Worm (Caenorhabditis elegans) whole organism, L1 larva: Measurements from ENCODE around the gene F26A10.2.
A peak's percentile ranks its signal among the peaks of the same experiment; 100 is the strongest.

Source experiments
- C34B4.2 ChIP-seq: sonication (generic microtip); optimal IDR thresholded peaks from 2 replicates; lab custom pipeline; 2017; ENCODE audit warnings: mild to moderate bottlenecking, missing genetic modification characterization, missing compliant biosample characterization
- aha-1 ChIP-seq: fragments of 150-350 bp; optimal IDR thresholded peaks from 2 replicates; lab custom pipeline; 2014; ENCODE audit warnings: missing biosample characterization, missing genetic modification characterization
- alr-1 ChIP-seq: fragments of 200-800 bp; sonication (Bioruptor generic); optimal IDR thresholded peaks from 2 replicates; lab custom pipeline; 2018; ENCODE audit warnings: borderline replicate concordance, mild to moderate bottlenecking, missing genetic modification characterization, missing compliant biosample characterization
- aly-2 ChIP-seq: fragments of 150-350 bp; optimal IDR thresholded peaks from 2 replicates; lab custom pipeline; 2014; ENCODE audit warnings: missing biosample characterization, missing genetic modification characterization
- ceh-82 ChIP-seq, 3 experiments: fragments of 150-350 bp in 1 of 3; sonication (generic microtip) in 2 of 3; optimal IDR thresholded peaks; 2 replicates each; lab custom pipeline; 2014 to 2017; ENCODE audit warnings: missing biosample characterization in 3 of 3, missing genetic modification characterization in 3 of 3
- ceh-90 ChIP-seq: sonication (generic microtip); optimal IDR thresholded peaks from 2 replicates; lab custom pipeline; 2016; ENCODE audit warnings: missing genetic modification characterization, missing compliant biosample characterization
- dsc-1 ChIP-seq: sonication (generic microtip); optimal IDR thresholded peaks from 2 replicates; lab custom pipeline; 2016; ENCODE audit warnings: mild to moderate bottlenecking, missing genetic modification characterization, missing compliant biosample characterization
- efl-1 ChIP-seq, 4 experiments: fragments of 150-350 bp; optimal IDR thresholded peaks in 3 of 4; peaks in 1 of 4; 1 replicate in 1 of 4; 2 replicates in 3 of 4; lab custom pipeline; 2014; ENCODE audit warnings: missing biosample characterization in 2 of 4, missing genetic modification characterization in 2 of 4, missing genetic modification reagents in 2 of 4
- egl-13 ChIP-seq: sonication (generic microtip); optimal IDR thresholded peaks from 2 replicates; lab custom pipeline; 2016; ENCODE audit warnings: missing genotype, missing genetic modification reagents, missing genetic modification characterization, missing compliant biosample characterization
- egl-27 ChIP-seq, 2 experiments: fragments of 150-350 bp in 1 of 2; sonication (generic microtip); optimal IDR thresholded peaks; 3 replicates each; lab custom pipeline; 2017 to 2018; ENCODE audit warnings: missing biosample characterization in 2 of 2, missing genetic modification characterization in 2 of 2, missing genetic modification reagents in 2 of 2
- fkh-10 ChIP-seq: sonication (generic microtip); optimal IDR thresholded peaks from 2 replicates; lab custom pipeline; 2017; ENCODE audit warnings: missing biosample characterization, missing genetic modification reagents, missing genetic modification characterization
- fkh-8 ChIP-seq: sonication (generic microtip); optimal IDR thresholded peaks from 2 replicates; lab custom pipeline; 2016; ENCODE audit warnings: mild to moderate bottlenecking, missing genetic modification characterization, missing compliant biosample characterization
- fos-1 ChIP-seq: fragments of 150-350 bp; optimal IDR thresholded peaks from 2 replicates; lab custom pipeline; 2014; ENCODE audit warnings: missing biosample characterization, missing genetic modification characterization
- hlh-4 ChIP-seq: sonication (generic microtip); optimal IDR thresholded peaks from 2 replicates; lab custom pipeline; 2016; ENCODE audit warnings: mild to moderate bottlenecking, missing genetic modification characterization, missing compliant biosample characterization
- hpl-2 ChIP-seq: fragments of 150-350 bp; optimal IDR thresholded peaks from 2 replicates; lab custom pipeline; 2014; ENCODE audit warnings: missing biosample characterization, missing genetic modification reagents, missing genetic modification characterization
- jun-1 ChIP-seq: fragments of 150-350 bp; optimal IDR thresholded peaks from 2 replicates; lab custom pipeline; 2014; ENCODE audit warnings: missing biosample characterization, missing genetic modification reagents, missing genetic modification characterization
- lin-14 ChIP-seq: fragments of 200-800 bp; sonication (Bioruptor generic); optimal IDR thresholded peaks from 2 replicates; lab custom pipeline; 2018; ENCODE audit warnings: mild to moderate bottlenecking, missing genetic modification characterization, moderate library complexity, missing compliant biosample characterization
- lin-39 ChIP-seq: fragments of 150-350 bp; optimal IDR thresholded peaks from 2 replicates; lab custom pipeline; 2014; ENCODE audit warnings: missing biosample characterization, missing genetic modification reagents, missing genetic modification characterization
- lir-3 ChIP-seq: sonication (generic microtip); optimal IDR thresholded peaks from 2 replicates; lab custom pipeline; 2016; ENCODE audit warnings: mild to moderate bottlenecking, missing genetic modification characterization, moderate library complexity, missing compliant biosample characterization; ENCODE audit not compliant: poor library complexity
- mab-9 ChIP-seq: fragments of 200-800 bp; sonication (Bioruptor generic); IDR thresholded peaks from 2 replicates; pipeline ENCODE4 v1.3.6; 2022; ENCODE audit warnings: missing genetic modification reagents, missing genetic modification characterization, missing compliant biosample characterization
- mep-1 ChIP-seq: fragments of 150-350 bp; optimal IDR thresholded peaks from 2 replicates; lab custom pipeline; 2014; ENCODE audit warnings: missing biosample characterization, missing genetic modification characterization
- nhr-12 ChIP-seq: sonication (generic microtip); optimal IDR thresholded peaks from 2 replicates; lab custom pipeline; 2017; ENCODE audit warnings: missing biosample characterization, missing genetic modification characterization
- nhr-19 ChIP-seq: fragments of 200-800 bp; sonication (Bioruptor generic); conservative IDR thresholded peaks from 2 replicates; pipeline ENCODE4 v1.3.6; 2022; ENCODE audit warnings: missing genetic modification characterization, missing compliant biosample characterization
- nhr-237 ChIP-seq: fragments of 150-350 bp; optimal IDR thresholded peaks from 2 replicates; lab custom pipeline; 2014; ENCODE audit warnings: missing biosample characterization, missing genetic modification characterization
- nhr-47 ChIP-seq: sonication (generic microtip); optimal IDR thresholded peaks from 2 replicates; lab custom pipeline; 2016; ENCODE audit warnings: mild to moderate bottlenecking, missing genetic modification characterization, moderate library complexity, missing compliant biosample characterization
- nhr-71 ChIP-seq: sonication (generic microtip); optimal IDR thresholded peaks from 2 replicates; lab custom pipeline; 2016; ENCODE audit warnings: mild to moderate bottlenecking, missing genetic modification characterization, moderate library complexity, missing compliant biosample characterization
- pag-3 ChIP-seq: sonication (generic microtip); optimal IDR thresholded peaks from 2 replicates; lab custom pipeline; 2017; ENCODE audit warnings: missing genetic modification characterization, mild to moderate bottlenecking, missing compliant biosample characterization, antibody characterized with exemption, borderline replicate concordance; ENCODE audit not compliant: insufficient read depth
- snpc-4 ChIP-seq: fragments of 150-350 bp; optimal IDR thresholded peaks from 2 replicates; lab custom pipeline; 2014; ENCODE audit warnings: missing biosample characterization, missing genetic modification characterization
- snu-23 ChIP-seq: sonication (generic microtip); optimal IDR thresholded peaks from 2 replicates; lab custom pipeline; 2016; ENCODE audit warnings: missing genetic modification characterization, missing compliant biosample characterization
- sox-4 ChIP-seq: sonication (generic microtip); optimal IDR thresholded peaks from 2 replicates; lab custom pipeline; 2016; ENCODE audit warnings: missing genetic modification characterization, missing compliant biosample characterization
- sup-37 ChIP-seq: fragments of 200-800 bp; sonication (Bioruptor generic); optimal IDR thresholded peaks from 2 replicates; lab custom pipeline; 2018; ENCODE audit warnings: mild to moderate bottlenecking, missing genetic modification characterization, missing compliant biosample characterization
- swsn-7 ChIP-seq: sonication (generic microtip); optimal IDR thresholded peaks from 2 replicates; lab custom pipeline; 2016; ENCODE audit warnings: missing genetic modification characterization, missing compliant biosample characterization
- tbx-2 ChIP-seq: sonication (generic microtip); optimal IDR thresholded peaks from 2 replicates; lab custom pipeline; 2016; ENCODE audit warnings: missing genetic modification characterization, missing compliant biosample characterization
- tlp-1 ChIP-seq: fragments of 150-350 bp; optimal IDR thresholded peaks from 2 replicates; lab custom pipeline; 2014; ENCODE audit warnings: missing biosample characterization, missing genetic modification characterization
- unc-130 ChIP-seq: fragments of 150-350 bp; optimal IDR thresholded peaks from 2 replicates; lab custom pipeline; 2017; ENCODE audit warnings: missing biosample characterization, missing genetic modification characterization, inconsistent platforms
- unc-62 ChIP-seq: fragments of 150-350 bp; optimal IDR thresholded peaks from 2 replicates; lab custom pipeline; 2014; ENCODE audit warnings: missing biosample characterization, missing genetic modification reagents, missing genetic modification characterization
- unc-86 ChIP-seq: sonication (generic microtip); optimal IDR thresholded peaks from 2 replicates; lab custom pipeline; 2016; ENCODE audit warnings: missing genetic modification characterization, missing compliant biosample characterization

The F26A10.2 gene

DNA sequence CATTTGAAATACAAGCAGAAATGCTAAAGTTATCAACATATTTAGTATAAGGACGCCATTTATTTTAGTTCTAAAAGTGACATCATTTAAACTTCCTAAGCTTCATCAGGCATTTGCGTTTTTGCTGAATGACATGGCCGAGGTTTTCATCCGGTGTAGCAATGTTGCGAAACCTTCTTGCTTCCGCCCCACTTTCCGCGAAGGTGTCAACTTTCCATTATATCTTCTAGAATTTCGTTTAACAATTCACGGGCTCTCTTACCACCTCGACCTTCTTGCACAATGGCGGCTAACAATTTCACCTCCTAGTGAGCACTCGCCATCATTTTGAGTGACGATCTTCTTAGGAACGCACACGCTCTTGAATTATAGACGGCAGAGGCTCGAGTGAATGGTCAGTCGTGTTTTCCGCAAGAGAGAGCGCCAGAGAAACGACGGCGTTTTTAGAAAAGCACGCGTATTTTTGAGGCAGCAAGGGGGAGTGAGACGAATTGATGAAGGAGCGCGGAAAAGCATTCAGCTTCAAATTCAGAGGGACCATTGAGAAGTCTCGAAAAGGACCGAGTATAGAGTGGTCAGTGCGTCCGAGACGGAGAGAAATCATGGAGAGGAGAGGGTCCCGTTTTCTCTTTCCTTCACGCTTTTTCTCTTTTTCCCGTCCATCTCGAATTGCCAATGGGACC, 8.6 kb upstream of the F26A10.2 start:
- TF ChIP-seq C34B4.2: no peak
- TF ChIP-seq ceh-82 (tag; optimal IDR thresholded peaks at IDR 0.05; lab: Kevin White, UChicago): peak in 1 of 3 experiments; percentile 25
- no peak for TF ChIP-seq swsn-7 (tag; lab: Kevin White, UChicago)
- TF ChIP-seq mab-9 (GFP tag; lab: Robert Waterston, UW): no peak
- peak; percentile 25 for TF ChIP-seq egl-13 (tag; lab: Kevin White, UChicago)
- no peak for TF ChIP-seq snpc-4 (tag; lab: Kevin White, UChicago)
- peak; percentile 36 for TF ChIP-seq unc-86 (tag; lab: Kevin White, UChicago)
- TF ChIP-seq efl-1 (optimal IDR thresholded peaks at IDR 0.05; lab: Kevin White, UChicago): no peak
- no peak for TF ChIP-seq efl-1 (GFP tag; optimal IDR thresholded peaks at IDR 0.05 in 1 of 2; lab: Kevin White, UChicago)
- TF ChIP-seq nhr-71 (tag; lab: Kevin White, UChicago): peak; percentile 40
- no peak for TF ChIP-seq dsc-1
- peak; percentile 56 for TF ChIP-seq fkh-10 (GFP tag; lab: Kevin White, UChicago)
- TF ChIP-seq nhr-12 (tag; lab: Kevin White, UChicago): no peak
- TF ChIP-seq lin-14 (GFP tag; lab: Kevin White, UChicago): peak; percentile 74
- TF ChIP-seq nhr-47 (tag; lab: Kevin White, UChicago): peak; percentile 21
- peak; percentile 20 for TF ChIP-seq fkh-8 (tag; lab: Kevin White, UChicago)

DNA sequence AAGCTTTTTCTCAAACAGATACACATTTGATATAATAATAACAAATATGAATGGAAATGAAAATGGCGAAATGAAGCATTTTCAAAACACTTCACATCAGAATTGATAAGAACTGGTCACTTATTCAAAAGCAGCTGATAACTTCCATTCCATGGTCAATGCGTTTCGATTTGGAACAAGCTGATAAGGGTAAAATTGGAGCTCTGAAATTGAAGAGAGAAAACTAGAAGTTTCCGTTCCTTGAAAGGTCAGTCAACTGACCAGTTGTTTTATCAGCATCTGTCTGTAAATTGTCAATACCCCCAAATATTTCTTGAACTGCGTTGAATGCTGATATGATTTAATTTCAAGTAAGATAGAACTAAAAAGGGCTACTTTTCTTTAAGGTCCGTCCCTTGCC, 7.1 kb upstream of the F26A10.2 start:
- TF ChIP-seq pag-3 (tag; lab: Kevin White, UChicago) (no peak), unc-130 (tag; lab: Kevin White, UChicago) (no peak), sup-37 (no peak), alr-1 (tag; lab: Kevin White, UChicago) (no peak), egl-27 (tag; optimal IDR thresholded peaks at IDR 0.05; lab: Kevin White, UChicago) (no peak), aly-2 (tag; lab: Kevin White, UChicago) (no peak), jun-1 (tag; lab: Kevin White, UChicago) (no peak), nhr-47 (tag; lab: Kevin White, UChicago) (no peak), nhr-71 (tag; lab: Kevin White, UChicago) (no peak), nhr-237 (no peak), nhr-12 (tag; lab: Kevin White, UChicago) (no peak), ceh-82 (tag; optimal IDR thresholded peaks at IDR 0.05; lab: Kevin White, UChicago) (no peak), aha-1 (tag; lab: Kevin White, UChicago) (no peak), tlp-1 (tag; lab: Kevin White, UChicago) (no peak), nhr-19 (GFP tag; lab: Robert Waterston, UW) (no peak), hpl-2 (GFP tag; lab: Kevin White, UChicago) (no peak), swsn-7 (tag; lab: Kevin White, UChicago) (no peak)

DNA sequence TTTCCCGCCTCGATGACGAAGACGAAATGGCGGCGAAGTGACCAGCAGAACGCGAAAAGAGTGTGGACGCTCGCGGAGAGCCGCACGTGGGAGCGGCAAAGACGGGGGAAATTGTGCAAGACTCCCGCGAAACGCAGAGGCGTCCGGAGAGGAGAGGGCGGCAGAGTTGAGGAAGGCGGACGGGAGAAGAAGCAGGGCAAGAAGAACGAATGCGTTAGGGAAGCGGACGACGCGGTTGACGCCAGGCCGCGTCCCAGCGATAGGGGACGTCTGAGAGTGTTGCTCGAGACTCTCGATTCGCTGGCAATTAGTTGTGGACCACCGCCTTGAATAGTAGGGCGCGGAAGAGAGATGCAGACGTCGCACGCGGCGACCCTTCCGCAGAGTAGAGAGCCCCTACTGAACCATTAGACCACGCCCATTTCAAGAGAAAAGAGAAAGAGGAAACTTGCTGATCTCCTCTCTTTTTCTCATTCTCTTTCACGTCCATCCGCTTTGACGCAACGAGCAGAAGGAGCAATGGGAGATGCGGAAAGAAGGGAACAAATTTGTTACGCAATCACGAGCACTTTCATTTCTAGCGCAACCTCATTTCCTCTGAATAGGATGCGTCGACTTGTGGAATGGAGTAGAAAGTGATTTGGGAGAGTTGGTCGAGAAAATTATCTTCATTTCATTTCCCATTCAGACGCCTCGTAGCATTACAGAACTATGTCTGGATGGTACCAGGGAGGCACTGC, 6.2 kb upstream of the F26A10.2 start:
- TF ChIP-seq sox-4 (tag; lab: Kevin White, UChicago) (no peak), ceh-82 (tag; optimal IDR thresholded peaks at IDR 0.05; lab: Kevin White, UChicago) (no peak), hlh-4 (no peak), lin-39 (tag; lab: Kevin White, UChicago) (no peak), sup-37 (no peak), ceh-90 (tag; lab: Kevin White, UChicago) (no peak)

DNA sequence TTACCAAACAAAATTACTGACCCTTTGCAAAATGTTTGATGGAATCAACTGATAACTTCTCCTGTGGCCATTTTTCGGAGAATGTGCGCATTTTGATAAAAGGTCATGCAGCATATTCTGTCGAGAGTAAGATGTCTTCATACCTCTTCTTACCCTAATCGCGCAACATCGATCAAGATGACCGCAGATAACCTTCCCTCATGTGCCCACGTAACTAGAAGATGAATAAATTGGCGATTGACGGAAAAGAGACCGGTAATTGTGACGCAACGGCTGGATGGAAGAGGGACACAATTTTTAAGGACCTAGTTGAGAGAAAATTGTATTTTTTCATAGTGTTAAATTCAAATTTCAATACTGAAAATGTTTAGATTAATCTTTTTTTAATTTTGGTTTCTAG, 4.4 kb downstream of the F26A10.2 start:
- TF ChIP-seq tbx-2 (no peak), nhr-47 (tag; lab: Kevin White, UChicago) (no peak), fos-1 (no peak), tlp-1 (tag; lab: Kevin White, UChicago) (no peak), snu-23 (GFP tag; lab: Kevin White, UChicago) (no peak), hpl-2 (GFP tag; lab: Kevin White, UChicago) (no peak), unc-62 (GFP tag; lab: Kevin White, UChicago) (no peak), lir-3 (tag; lab: Kevin White, UChicago) (no peak), mep-1 (tag; lab: Kevin White, UChicago) (no peak), dsc-1 (no peak)
